Worm (Caenorhabditis elegans): ENCODE measurements around the gene acr-9.

acr-9 gene

ce11 chrX:13632245-13632644 is 14.5 kb downstream of the acr-9 start:
- TF ChIP-seq madf-9 (GFP tag; conservative IDR thresholded peaks at IDR 0.05): no peak
- no peak for TF ChIP-seq lsy-2 (tag; optimal IDR thresholded peaks at IDR 0.05)
- no peak for TF ChIP-seq gei-8 (GFP tag; optimal IDR thresholded peaks at IDR 0.05)
- no peak for TF ChIP-seq php-3 (GFP tag; IDR thresholded peaks at IDR 0.05)
- TF ChIP-seq nhr-48 (tag; optimal IDR thresholded peaks at IDR 0.05): no peak
- no peak for TF ChIP-seq zag-1 (tag; optimal IDR thresholded peaks at IDR 0.05)
- no peak for TF ChIP-seq mdt-29 (GFP tag; IDR thresholded peaks at IDR 0.05)
- no peak for TF ChIP-seq D1046.2 (GFP tag; IDR thresholded peaks at IDR 0.05)
- peak; percentile 27; the same call in 1 of the 2 replicates for TF ChIP-seq hmg-1.1 (GFP tag; IDR thresholded peaks at IDR 0.05)
- peak; percentile 14 for TF ChIP-seq aha-1 (tag)
- no peak for TF ChIP-seq Y75B8A.6 (GFP tag; IDR thresholded peaks at IDR 0.05)
- no peak for TF ChIP-seq egl-43 (GFP tag; IDR thresholded peaks at IDR 0.05)

- TF ChIP-seq unc-130 (GFP tag; optimal IDR thresholded peaks at IDR 0.05) (no peak), fkh-10 (GFP tag; optimal IDR thresholded peaks at IDR 0.05) (peak; percentile 66), ces-1 (GFP tag; optimal IDR thresholded peaks at IDR 0.05) (no peak)
Observed at ce11 chrX:13631122-13631672, 15.5 kb downstream of the acr-9 start, which contains the start of gene nlg-1. TSS of gene nlg-1 (minus strand) at chrX:13631172.

ce11 chrX:13621628-13622027 is 25.1 kb downstream of the acr-9 start, which contains the start of gene Y12A6A.1:
TSS of gene Y12A6A.1 (minus strand) at chrX:13621728.
- TF ChIP-seq daf-12 (tag; optimal IDR thresholded peaks at IDR 0.05) (no peak), spr-1 (tag; optimal IDR thresholded peaks at IDR 0.05) (no peak), unc-130 (GFP tag; optimal IDR thresholded peaks at IDR 0.05) (no peak), lin-38 (GFP tag; IDR thresholded peaks at IDR 0.05) (no peak), jun-1 (tag; optimal IDR thresholded peaks at IDR 0.05) (no peak), F49E8.2 (tag; optimal IDR thresholded peaks at IDR 0.05; ENCODE audit: borderline replicate concordance) (no peak), T20F7.1 (GFP tag; optimal IDR thresholded peaks at IDR 0.05) (no peak), madf-5 (GFP tag; IDR thresholded peaks at IDR 0.05) (no peak), R02D3.7 (tag; optimal IDR thresholded peaks at IDR 0.05) (no peak)

ce11 chrX:13618574-13618973 is 28.1 kb downstream of the acr-9 start, which contains the start of gene nlp-53:
TSS of gene nlp-53 (plus strand) at chrX:13618874.
- TF ChIP-seq unc-62 (GFP tag; optimal IDR thresholded peaks at IDR 0.05 in 1 of 2) (peak in 1 of 2 experiments; percentile 41), unc-62 (tag; optimal IDR thresholded peaks at IDR 0.05) (no peak), hif-1 (tag; optimal IDR thresholded peaks at IDR 0.05) (no peak), lin-13 (GFP tag; optimal IDR thresholded peaks at IDR 0.05) (no peak), R02D3.7 (tag; optimal IDR thresholded peaks at IDR 0.05) (no peak)

ce11 chrX:13615181-13615580 is 31.5 kb downstream of the acr-9 start:
- TF ChIP-seq unc-62 (GFP tag; optimal IDR thresholded peaks at IDR 0.05 in 1 of 2) (peak in 1 of 2 experiments; percentile 57), unc-62 (tag; optimal IDR thresholded peaks at IDR 0.05) (no peak), ZK337.2 (GFP tag; IDR thresholded peaks at IDR 0.05) (no peak)

ce11 chrX:13610040-13610439 is 36.7 kb downstream of the acr-9 start:
- TF ChIP-seq dpl-1 (GFP tag; optimal IDR thresholded peaks at IDR 0.05) (no peak), vab-7 (GFP tag; IDR thresholded peaks at IDR 0.05) (no peak), egl-27 (tag; optimal IDR thresholded peaks at IDR 0.05) (no peak), ceh-82 (tag; optimal IDR thresholded peaks at IDR 0.05) (no peak), fkh-10 (GFP tag; optimal IDR thresholded peaks at IDR 0.05) (peak; percentile 52)

Data from whole organism, L4 larva.